Worm (Caenorhabditis elegans): ENCODE data around the gene Y49E10.16.

- TF ChIP-seq jun-1 (tag; optimal IDR thresholded peaks at IDR 0.05) (no peak), nhr-12 (tag; optimal IDR thresholded peaks at IDR 0.05) (no peak)
These were observed 6.7 kb downstream of the Y49E10.16 start for ce11 chrIII:12437020-12437419.
